Fruit fly (Drosophila melanogaster): ENCODE data around the gene Oseg5.

dm6 chr2L:20807617-20808509 is 27.8 kb downstream of the Oseg5 start:
- TF ChIP-seq psq (optimal IDR thresholded peaks at IDR 0.05), result no peak
- no peak for TF ChIP-seq ttk (optimal IDR thresholded peaks at IDR 0.05)
- TF ChIP-seq Myc (optimal IDR thresholded peaks at IDR 0.05), result no peak
- no peak for TF ChIP-seq insv (optimal IDR thresholded peaks at IDR 0.05)
- TF ChIP-seq h (optimal IDR thresholded peaks at IDR 0.05), result no peak
- TF ChIP-seq Sin3A (optimal IDR thresholded peaks at IDR 0.05), result no peak

Measured in Kc167 (cell line).